Fruit fly (Drosophila melanogaster): ENCODE measurements around the gene dj.

Gene dj

DNA sequence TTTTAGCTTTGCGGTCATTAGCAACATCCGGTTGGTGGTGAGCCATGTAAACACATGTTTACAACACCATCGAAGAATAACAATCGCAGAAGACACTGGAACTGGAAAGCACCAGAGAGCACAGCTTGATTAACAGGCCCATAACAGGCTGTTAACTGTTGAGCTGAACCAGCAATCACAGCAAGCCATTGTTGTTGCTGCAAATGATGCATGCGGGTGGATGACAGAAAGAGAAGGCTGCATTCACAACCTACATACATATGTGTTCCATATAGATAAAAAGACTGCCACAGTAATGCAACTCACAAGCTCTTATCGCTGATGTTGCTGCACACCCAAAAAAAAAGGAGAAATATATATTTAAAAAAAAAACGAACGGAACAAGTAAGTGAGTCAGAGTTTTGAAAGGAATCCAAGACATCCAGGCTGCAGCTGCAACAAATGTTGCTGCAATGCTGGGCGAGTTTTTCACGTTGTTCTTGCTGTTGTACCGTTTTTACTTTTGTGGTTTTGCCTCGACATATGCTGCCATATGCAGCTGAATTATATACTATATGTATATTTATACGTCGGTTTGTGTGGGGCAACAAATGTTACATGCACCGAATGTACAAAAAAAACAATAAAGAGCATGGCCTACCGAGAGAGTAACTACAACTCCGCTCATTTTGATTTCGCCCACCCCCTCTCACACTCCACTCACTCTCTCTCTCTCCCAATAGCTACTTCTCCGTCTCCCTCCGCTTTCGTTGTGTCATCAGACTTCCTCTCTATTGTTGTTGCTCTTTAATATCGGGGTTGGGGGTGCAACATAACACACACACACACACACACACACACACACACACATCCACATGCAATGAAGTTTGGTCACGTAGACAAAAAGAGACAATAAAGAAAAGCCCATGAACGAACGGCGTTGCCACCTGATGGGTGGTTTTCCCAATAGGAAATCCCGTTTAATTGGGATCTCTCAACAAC is 44.0 kb downstream of the dj start (continued):
- TF ChIP-seq corto (GFP tag; optimal IDR thresholded peaks at IDR 0.05) (peak; percentile 4), CG31441 (GFP tag; IDR thresholded peaks at IDR 0.05) (no peak), CG10462 (GFP tag; optimal IDR thresholded peaks at IDR 0.05) (no peak), kni (GFP tag; optimal IDR thresholded peaks at IDR 0.05) (peak; percentile 71), CG10959 (GFP tag; IDR thresholded peaks at IDR 0.05) (no peak), Dad (GFP tag; optimal IDR thresholded peaks at IDR 0.05) (no peak), so (GFP tag; IDR thresholded peaks at IDR 0.05) (0 out of 3 replicates have a peak, but pooled peaks have one; percentile 9), CG10543 (GFP tag; optimal IDR thresholded peaks at IDR 0.05) (no peak), CG17385 (GFP tag; optimal IDR thresholded peaks at IDR 0.05) (peak; percentile 23), Opbp (GFP tag; IDR thresholded peaks at IDR 0.05; ENCODE audit: partially characterized antibody) (no peak), Drgx (GFP tag; IDR thresholded peaks at IDR 0.05) (0 out of 2 replicates have a peak, but pooled peaks have one; percentile 16), fru (optimal IDR thresholded peaks at IDR 0.05) (no peak), nom (GFP tag; optimal IDR thresholded peaks at IDR 0.05) (peak; percentile 37), Sox100B (GFP tag; optimal IDR thresholded peaks at IDR 0.05) (no peak), CG3163 (GFP tag; optimal IDR thresholded peaks at IDR 0.05) (peak; percentile 17), CG14441 (GFP tag; IDR thresholded peaks at IDR 0.05) (no peak), CG5180 (GFP tag; optimal IDR thresholded peaks at IDR 0.05) (peak; percentile 75), seq (GFP tag; IDR thresholded peaks at IDR 0.05) (peak; percentile 70), cg (GFP tag; optimal IDR thresholded peaks at IDR 0.05) (peak; percentile 98), trem (tag; optimal IDR thresholded peaks at IDR 0.05) (peak; percentile 8), pzg (GFP tag; optimal IDR thresholded peaks at IDR 0.05) (no peak), CG12104 (GFP tag; optimal IDR thresholded peaks at IDR 0.05) (no peak), disco-r (GFP tag; optimal IDR thresholded peaks at IDR 0.05) (no peak), Dll (GFP tag; IDR thresholded peaks at IDR 0.05; ENCODE audit: partially characterized antibody) (peak; percentile 41; the same call in 2 of the 4 replicates), caup (GFP tag; optimal IDR thresholded peaks at IDR 0.05; ENCODE audit: severe bottlenecking) (no peak), hkb (optimal IDR thresholded peaks at IDR 0.05) (no peak), hkb (GFP tag; IDR thresholded peaks at IDR 0.05) (peak; percentile 23; the same call in 1 of the 2 replicates), abd-A (tag; optimal IDR thresholded peaks at IDR 0.05) (peak; percentile 84)

DNA sequence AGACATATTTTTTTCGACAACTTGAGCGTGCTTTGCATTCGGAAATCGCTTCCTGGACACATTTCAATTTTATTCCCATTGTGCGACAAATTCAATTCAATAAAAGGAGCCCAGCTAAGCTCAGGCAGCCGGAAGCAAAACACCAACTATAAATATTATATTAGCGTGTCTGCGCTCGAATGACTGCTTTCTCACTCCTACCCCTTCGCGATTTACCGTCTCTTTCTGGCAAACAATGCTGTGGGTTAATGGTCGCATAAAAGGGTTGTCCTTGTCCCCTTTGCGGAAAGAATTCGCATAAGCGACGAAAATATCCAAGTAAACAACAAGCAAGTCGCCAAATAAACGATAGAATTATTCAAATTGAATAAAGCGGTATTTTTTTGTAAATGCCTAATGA is 45.2 kb downstream of the dj start:
- TF ChIP-seq pros (GFP tag; optimal IDR thresholded peaks at IDR 0.05) (peak; percentile 75), sqz (GFP tag; optimal IDR thresholded peaks at IDR 0.05) (peak; percentile 29), CG10543 (GFP tag; optimal IDR thresholded peaks at IDR 0.05) (no peak), usp (GFP tag; optimal IDR thresholded peaks at IDR 0.05) (no peak), CG2199 (GFP tag; IDR thresholded peaks at IDR 0.05) (0 out of 3 replicates have a peak, but pooled peaks have one; percentile 16), CG6654 (GFP tag; optimal IDR thresholded peaks at IDR 0.05) (no peak), kni (GFP tag; optimal IDR thresholded peaks at IDR 0.05) (no peak), sd (tag; optimal IDR thresholded peaks at IDR 0.05) (peak; percentile 7), esg (GFP tag; conservative IDR thresholded peaks at IDR 0.05) (no peak), sens (GFP tag) (peak; percentile 70), Fer3 (tag; optimal IDR thresholded peaks at IDR 0.05) (no peak), zfh1 (GFP tag; IDR thresholded peaks at IDR 0.05) (0 out of 3 replicates have a peak, but pooled peaks have one; percentile 21), Vsx1 (GFP tag; optimal IDR thresholded peaks at IDR 0.05) (no peak), crol (GFP tag; IDR thresholded peaks at IDR 0.05) (no peak), dan (GFP tag; IDR thresholded peaks at IDR 0.05) (no peak), abd-A (tag; optimal IDR thresholded peaks at IDR 0.05) (no peak), CG2129 (GFP tag; IDR thresholded peaks at IDR 0.05; ENCODE audit: partially characterized antibody) (no peak), CG11560 (tag; IDR thresholded peaks at IDR 0.05) (no peak), CG31224 (GFP tag; IDR thresholded peaks at IDR 0.05) (no peak), Myb (GFP tag; optimal IDR thresholded peaks at IDR 0.05) (no peak)
